Worm (Caenorhabditis elegans): ENCODE measurements around the gene vms-1.
A peak's percentile ranks its signal among the peaks of the same experiment; 100 is the strongest.

Gene vms-1

DNA sequence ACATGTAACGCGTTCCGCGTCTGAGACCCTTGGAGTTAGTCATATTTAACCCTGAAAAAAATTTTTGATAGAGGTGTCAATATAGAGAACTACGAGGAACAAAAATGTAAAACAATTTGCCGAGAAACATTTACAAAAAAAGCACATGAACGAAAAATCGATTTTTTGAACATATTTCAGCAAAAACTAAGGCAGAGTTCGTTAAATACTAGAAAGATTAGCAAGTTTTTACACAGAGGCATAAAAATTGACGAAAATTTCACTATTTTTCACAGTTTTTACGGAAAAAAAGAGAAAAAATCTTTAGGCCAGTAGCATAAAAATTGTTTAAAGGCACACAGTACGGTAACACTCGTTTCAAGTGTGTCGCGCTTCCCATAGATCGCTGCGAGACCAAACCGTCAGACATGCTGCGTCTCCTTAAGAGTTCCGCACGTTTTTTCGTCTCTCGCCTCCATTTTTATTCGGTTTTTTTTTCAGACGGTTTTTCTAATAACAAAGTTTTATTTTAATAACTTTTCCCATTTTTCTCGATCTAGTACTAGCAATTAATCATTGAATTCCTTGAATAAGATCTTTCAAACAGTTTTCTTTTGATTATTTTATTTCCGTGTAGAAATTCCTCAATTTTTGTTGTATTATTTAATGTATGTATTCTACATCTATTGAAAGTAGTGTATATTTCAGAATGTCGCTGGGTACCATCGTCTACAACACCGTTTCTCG, 42.0 kb downstream of the vms-1 start, which contains the start of the genes rpl-21 and C14B9.10 (continued):
- TF ChIP-seq nhr-20 (tag; optimal IDR thresholded peaks at IDR 0.05) (peak; percentile 85), Y116A8C.19 (tag; optimal IDR thresholded peaks at IDR 0.05; ENCODE audit: borderline replicate concordance) (no peak), efl-1 (optimal IDR thresholded peaks at IDR 0.05) (peak; percentile 87 to 91), efl-1 (GFP tag; optimal IDR thresholded peaks at IDR 0.05 in 1 of 2) (peak; percentile 77 to 97), lin-39 (tag; optimal IDR thresholded peaks at IDR 0.05) (peak; percentile 69), ets-5 (GFP tag; IDR thresholded peaks at IDR 0.05) (no peak), mep-1 (tag; optimal IDR thresholded peaks at IDR 0.05) (peak; percentile 86), rnt-1 (tag; optimal IDR thresholded peaks at IDR 0.05) (peak; percentile 86), lin-15B (tag; optimal IDR thresholded peaks at IDR 0.05) (peak; percentile 78), ceh-88 (GFP tag; IDR thresholded peaks at IDR 0.05) (peak; percentile 47; the same call in 1 of the 2 replicates), fkh-10 (GFP tag; optimal IDR thresholded peaks at IDR 0.05) (no peak), swsn-7 (tag; optimal IDR thresholded peaks at IDR 0.05) (peak; percentile 85), snu-23 (GFP tag; optimal IDR thresholded peaks at IDR 0.05) (peak; percentile 93), mdl-1 (tag; optimal IDR thresholded peaks at IDR 0.05) (peak in 1 of 2 experiments; percentile 77), unc-30 (tag; optimal IDR thresholded peaks at IDR 0.05) (no peak)

DNA sequence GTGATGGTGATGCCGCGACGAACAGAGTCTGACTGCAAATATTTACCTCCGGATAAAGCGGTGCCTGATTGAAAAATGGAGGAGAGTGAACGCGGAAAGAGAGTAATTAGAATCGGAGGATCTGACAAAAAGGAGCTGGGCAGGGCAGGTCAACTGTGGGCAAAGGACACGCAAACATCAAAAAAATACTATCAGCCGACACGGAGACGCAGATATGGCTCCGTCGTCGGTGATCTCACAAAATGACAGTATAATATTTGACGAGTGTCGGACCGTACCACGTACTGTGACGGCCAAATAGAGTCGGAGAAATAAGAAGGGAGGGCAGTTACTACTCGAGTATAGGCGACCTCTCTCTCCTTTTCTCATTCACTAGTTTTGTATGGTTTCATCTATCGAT, 44.2 kb downstream of the vms-1 start:
- TF ChIP-seq elt-2 (tag; optimal IDR thresholded peaks at IDR 0.05) (no peak), tbx-2 (tag; optimal IDR thresholded peaks at IDR 0.05) (peak; percentile 1), Y116A8C.19 (tag; optimal IDR thresholded peaks at IDR 0.05; ENCODE audit: borderline replicate concordance) (no peak), nhr-12 (tag; optimal IDR thresholded peaks at IDR 0.05) (no peak), nhr-19 (GFP tag; conservative IDR thresholded peaks at IDR 0.05) (peak; percentile 25; the same call in 1 of the 2 replicates), mef-2 (tag; optimal IDR thresholded peaks at IDR 0.05) (no peak), lsy-2 (tag; optimal IDR thresholded peaks at IDR 0.05) (peak in 1 of 2 experiments; percentile 43), efl-3 (GFP tag; optimal IDR thresholded peaks at IDR 0.05) (no peak), lir-3 (tag; optimal IDR thresholded peaks at IDR 0.05; ENCODE audit: poor library complexity) (no peak), fkh-4 (tag; optimal IDR thresholded peaks at IDR 0.05; ENCODE audit: borderline replicate concordance) (no peak), nhr-85 (tag) (peak; percentile 5), ztf-11 (tag; optimal IDR thresholded peaks at IDR 0.05) (no peak), lin-14 (GFP tag; optimal IDR thresholded peaks at IDR 0.05) (peak; percentile 22), C34B4.2 (tag; optimal IDR thresholded peaks at IDR 0.05) (no peak), swsn-7 (tag; optimal IDR thresholded peaks at IDR 0.05) (no peak), ceh-88 (GFP tag; IDR thresholded peaks at IDR 0.05) (0 out of 2 replicates have a peak, but pooled peaks have one; percentile 18), lin-39 (tag; optimal IDR thresholded peaks at IDR 0.05) (no peak), ets-5 (GFP tag; IDR thresholded peaks at IDR 0.05) (no peak)

DNA sequence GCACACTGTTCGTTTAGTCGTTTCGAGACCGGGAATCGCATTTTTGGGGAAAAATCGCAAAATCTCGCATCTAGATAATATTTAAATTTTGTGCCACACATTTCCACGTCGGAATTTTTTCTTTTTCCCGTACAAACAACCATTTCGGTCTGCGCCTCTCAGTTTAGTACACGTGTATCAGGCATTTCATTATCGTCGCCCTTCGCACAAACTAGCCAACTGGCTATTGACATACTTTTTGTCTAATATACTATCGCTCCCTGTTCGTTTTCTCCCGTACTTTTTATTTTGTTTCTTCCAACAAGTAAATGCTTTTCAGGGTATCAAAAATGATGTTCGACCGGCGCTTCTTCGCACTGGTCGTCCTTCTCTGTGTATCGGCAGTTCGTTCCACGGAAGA, 45.0 kb downstream of the vms-1 start, which contains the start of gene C14B9.2:
Gene C14B9.2 (plus strand): TSS at position 320 of the 400 bp plus-strand sequence.
- TF ChIP-seq fos-1 (tag; optimal IDR thresholded peaks at IDR 0.05) (no peak), xbp-1 (tag; optimal IDR thresholded peaks at IDR 0.05) (peak; percentile 50)

DNA sequence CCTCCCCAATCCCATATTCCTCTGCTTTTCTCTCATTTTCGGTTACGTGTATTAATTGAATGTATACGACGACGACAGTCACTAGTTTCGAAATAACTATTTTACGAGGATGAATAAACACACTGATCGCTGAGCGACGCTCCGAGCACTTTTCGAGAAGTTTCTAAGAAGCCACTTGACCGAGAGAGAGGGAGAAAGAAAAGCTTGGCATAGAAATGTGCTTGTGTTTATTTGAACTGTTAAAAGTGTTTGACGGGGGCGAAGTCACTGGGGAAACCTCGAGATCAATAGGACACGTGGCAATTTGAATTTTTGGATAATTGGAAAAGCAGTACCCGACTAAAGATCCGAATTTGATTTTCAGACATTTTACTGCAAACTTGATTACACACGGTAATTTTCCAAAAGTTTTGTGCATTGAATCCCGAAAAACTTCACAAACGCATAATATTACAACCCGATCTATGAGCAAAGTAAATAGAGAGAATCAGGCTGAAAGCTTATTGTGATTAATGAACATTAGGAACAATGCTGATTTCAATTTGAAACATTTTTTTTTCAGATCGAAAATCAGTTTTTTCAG, 48.3 kb downstream of the vms-1 start:
- TF ChIP-seq C34B4.2 (tag; optimal IDR thresholded peaks at IDR 0.05) (no peak), ceh-88 (GFP tag; IDR thresholded peaks at IDR 0.05) (no peak), swsn-7 (tag; optimal IDR thresholded peaks at IDR 0.05) (peak; percentile 15), C04F5.9 (tag; optimal IDR thresholded peaks at IDR 0.05) (no peak), efl-1 (optimal IDR thresholded peaks at IDR 0.05) (no peak), efl-1 (GFP tag; optimal IDR thresholded peaks at IDR 0.05 in 1 of 2) (peak in 1 of 2 experiments; percentile 88), skn-1 (tag; optimal IDR thresholded peaks at IDR 0.05) (peak; percentile 16), irx-1 (tag; optimal IDR thresholded peaks at IDR 0.05) (no peak), rnt-1 (tag; optimal IDR thresholded peaks at IDR 0.05) (peak; percentile 3), lin-13 (GFP tag; optimal IDR thresholded peaks at IDR 0.05) (no peak), nhr-12 (tag; optimal IDR thresholded peaks at IDR 0.05) (no peak), lin-39 (tag; optimal IDR thresholded peaks at IDR 0.05) (no peak), unc-30 (tag; optimal IDR thresholded peaks at IDR 0.05) (no peak), aha-1 (tag; optimal IDR thresholded peaks at IDR 0.05) (no peak), grh-1 (GFP tag; IDR thresholded peaks at IDR 0.05) (no peak), hpl-2 (GFP tag; optimal IDR thresholded peaks at IDR 0.05) (no peak), unc-62 (GFP tag; optimal IDR thresholded peaks at IDR 0.05) (no peak), sptf-1 (tag; optimal IDR thresholded peaks at IDR 0.05) (no peak), dsc-1 (tag; optimal IDR thresholded peaks at IDR 0.05) (no peak), sup-37 (GFP tag; optimal IDR thresholded peaks at IDR 0.05) (peak; percentile 16), tlp-1 (tag; optimal IDR thresholded peaks at IDR 0.05) (no peak), fos-1 (tag; optimal IDR thresholded peaks at IDR 0.05) (no peak), alr-1 (tag; optimal IDR thresholded peaks at IDR 0.05; ENCODE audit: borderline replicate concordance) (no peak), hlh-17 (GFP tag; optimal IDR thresholded peaks at IDR 0.05; ENCODE audit: borderline replicate concordance) (no peak), tbx-2 (tag; optimal IDR thresholded peaks at IDR 0.05) (peak; percentile 42)

All from whole organism, L1 larva.